Fruit fly (Drosophila melanogaster): ENCODE data around the gene sowah.
A peak's percentile ranks its signal among the peaks of the same experiment; 100 is the strongest.

The sowah gene

DNA sequence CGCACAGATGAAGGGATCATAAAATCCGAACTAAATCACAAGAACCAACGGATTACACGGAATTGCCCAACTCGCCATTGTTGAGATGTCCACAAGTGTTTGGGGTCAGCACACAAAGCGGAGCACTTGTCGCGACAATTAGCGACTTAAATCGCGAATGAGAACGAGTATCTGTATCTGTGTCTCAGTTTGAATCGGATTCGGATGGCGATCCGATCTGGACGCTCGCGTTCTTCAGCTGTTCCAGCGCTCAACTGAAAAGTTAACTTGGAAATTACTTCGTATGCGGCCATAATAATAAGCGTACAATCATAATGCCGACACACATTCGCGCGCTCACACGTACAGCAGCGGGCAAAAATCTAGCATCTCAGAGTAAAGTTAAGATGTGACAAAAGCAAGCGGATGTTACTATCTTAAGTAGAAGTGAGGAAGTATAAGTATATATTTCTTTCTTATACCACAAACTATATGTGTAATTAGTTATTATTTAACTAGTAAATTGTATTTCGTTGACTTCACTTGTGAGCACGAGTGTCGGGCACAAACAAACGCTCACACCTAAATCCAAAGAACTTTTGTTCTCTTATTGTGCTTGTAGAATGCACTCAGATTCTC lies 81.8 kb downstream of the sowah start, which contains the start of gene CG10660 (continued):
- TF ChIP-seq pdm3 (GFP tag; optimal IDR thresholded peaks at IDR 0.05) (peak; percentile 94), CG16779 (tag; optimal IDR thresholded peaks at IDR 0.05) (peak; percentile 88), svp (GFP tag) (peak; percentile 95), CG6854 (GFP tag; optimal IDR thresholded peaks at IDR 0.05) (peak; percentile 77), lz (GFP tag; optimal IDR thresholded peaks at IDR 0.05) (peak; percentile 92), CG32006 (GFP tag; optimal IDR thresholded peaks at IDR 0.05) (peak; percentile 95), Blimp-1 (GFP tag; optimal IDR thresholded peaks at IDR 0.05) (peak; percentile 65), dsx (GFP tag; optimal IDR thresholded peaks at IDR 0.05; ENCODE audit: poor library complexity, severe bottlenecking) (peak; percentile 78), Eip75B (GFP tag; optimal IDR thresholded peaks at IDR 0.05) (peak; percentile 92), CG11294 (GFP tag; IDR thresholded peaks at IDR 0.05) (peak; percentile 90), Eip78C (GFP tag) (peak; percentile 97), CG1621 (tag; optimal IDR thresholded peaks at IDR 0.05) (peak; percentile 88), Hr39 (GFP tag; optimal IDR thresholded peaks at IDR 0.05) (peak; percentile 85), CG10631 (GFP tag; optimal IDR thresholded peaks at IDR 0.05) (peak; percentile 91), Met (GFP tag; optimal IDR thresholded peaks at IDR 0.05) (peak; percentile 93), Ets21C (GFP tag; optimal IDR thresholded peaks at IDR 0.05) (peak; percentile 77), CG15336 (GFP tag; IDR thresholded peaks at IDR 0.05) (peak; percentile 97), CG11902 (GFP tag; optimal IDR thresholded peaks at IDR 0.05) (peak; percentile 80), dac (GFP tag; optimal IDR thresholded peaks at IDR 0.05) (peak; percentile 78), CG4318 (GFP tag; optimal IDR thresholded peaks at IDR 0.05) (peak; percentile 84)

DNA sequence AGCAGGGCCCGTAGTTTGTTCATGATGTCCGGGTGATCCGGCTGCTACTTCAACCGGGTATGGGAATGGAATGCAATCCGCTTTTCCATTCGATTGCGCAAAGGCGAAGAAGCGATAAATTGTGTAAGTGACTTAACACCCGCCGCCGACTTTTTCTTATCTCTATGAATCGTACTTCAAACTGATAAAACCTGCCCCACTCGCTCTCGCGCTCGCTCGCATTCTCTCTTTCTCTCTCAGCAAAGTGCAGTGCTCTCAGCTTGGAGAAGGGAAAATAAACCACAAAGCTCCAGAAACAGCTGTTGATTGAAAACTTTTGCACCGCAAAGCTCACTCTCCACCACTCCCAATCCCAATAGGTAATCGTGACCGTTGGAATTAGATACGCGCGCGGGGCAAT lies 82.4 kb downstream of the sowah start:
- TF ChIP-seq dac (GFP tag; optimal IDR thresholded peaks at IDR 0.05) = no peak
- TF ChIP-seq eg (GFP tag; IDR thresholded peaks at IDR 0.05) = peak; percentile 56; the same call in 2 of the 3 replicates
- no peak for TF ChIP-seq OdsH (GFP tag; optimal IDR thresholded peaks at IDR 0.05)
- TF ChIP-seq Eip75B (GFP tag; optimal IDR thresholded peaks at IDR 0.05) = no peak
- TF ChIP-seq fkh (GFP tag; optimal IDR thresholded peaks at IDR 0.05) = no peak
- TF ChIP-seq CG11294 (GFP tag; IDR thresholded peaks at IDR 0.05) = no peak
- no peak for TF ChIP-seq esn (GFP tag; optimal IDR thresholded peaks at IDR 0.05)
- TF ChIP-seq net (GFP tag; optimal IDR thresholded peaks at IDR 0.05) = no peak
- peak; percentile 24 for TF ChIP-seq Sox102F (GFP tag; optimal IDR thresholded peaks at IDR 0.05)
- TF ChIP-seq CG4318 (GFP tag; optimal IDR thresholded peaks at IDR 0.05) = no peak
- TF ChIP-seq CG6808 (GFP tag; optimal IDR thresholded peaks at IDR 0.05) = no peak
- no peak for TF ChIP-seq CG8319 (GFP tag; optimal IDR thresholded peaks at IDR 0.05)
- peak; percentile 57; the same call in 2 of the 3 replicates for TF ChIP-seq CG8119 (GFP tag; IDR thresholded peaks at IDR 0.05)
- no peak for TF ChIP-seq CG6792 (GFP tag; optimal IDR thresholded peaks at IDR 0.05)
- TF ChIP-seq Smox (GFP tag; optimal IDR thresholded peaks at IDR 0.05) = no peak
- no peak for TF ChIP-seq Lpt (GFP tag; optimal IDR thresholded peaks at IDR 0.05)
- TF ChIP-seq CG11762 (GFP tag; optimal IDR thresholded peaks at IDR 0.05; ENCODE audit: insufficient read depth) = no peak
- TF ChIP-seq CG1621 (tag; optimal IDR thresholded peaks at IDR 0.05) = no peak
- TF ChIP-seq svp (GFP tag) = no peak
- no peak for TF ChIP-seq CG10669 (GFP tag; optimal IDR thresholded peaks at IDR 0.05)
- TF ChIP-seq ss (GFP tag; optimal IDR thresholded peaks at IDR 0.05) = peak in 1 of 2 experiments; percentile 4
- no peak for TF ChIP-seq dsx (GFP tag; optimal IDR thresholded peaks at IDR 0.05; ENCODE audit: poor library complexity, severe bottlenecking)
- no peak for TF ChIP-seq Eip93F (GFP tag; optimal IDR thresholded peaks at IDR 0.05)
- no peak for TF ChIP-seq Gug (GFP tag; IDR thresholded peaks at IDR 0.05)
- peak; percentile 42 for TF ChIP-seq CG6854 (GFP tag; optimal IDR thresholded peaks at IDR 0.05)
- peak; percentile 92 for TF ChIP-seq vri (GFP tag; optimal IDR thresholded peaks at IDR 0.05)
- TF ChIP-seq lz (GFP tag; optimal IDR thresholded peaks at IDR 0.05) = no peak
- peak; percentile 27 for TF ChIP-seq CG16779 (tag; optimal IDR thresholded peaks at IDR 0.05)
- TF ChIP-seq fd59A (GFP tag; optimal IDR thresholded peaks at IDR 0.05) = no peak
- TF ChIP-seq Hr39 (GFP tag; optimal IDR thresholded peaks at IDR 0.05) = no peak
- no peak for TF ChIP-seq CG7368 (GFP tag; optimal IDR thresholded peaks at IDR 0.05)
- TF ChIP-seq Hr4 (GFP tag; optimal IDR thresholded peaks at IDR 0.05) = no peak
- no peak for TF ChIP-seq CG8632 (GFP tag; optimal IDR thresholded peaks at IDR 0.05)
- no peak for TF ChIP-seq Ets21C (GFP tag; optimal IDR thresholded peaks at IDR 0.05)
- no peak for TF ChIP-seq Sox14 (GFP tag; optimal IDR thresholded peaks at IDR 0.05)
- no peak for TF ChIP-seq CG3919 (GFP tag; optimal IDR thresholded peaks at IDR 0.05)
- TF ChIP-seq CG3032 (tag; optimal IDR thresholded peaks at IDR 0.05) = no peak
- no peak for TF ChIP-seq Ets96B (tag; optimal IDR thresholded peaks at IDR 0.05)
- TF ChIP-seq fd85E (GFP tag; optimal IDR thresholded peaks at IDR 0.05) = peak; percentile 42
- TF ChIP-seq cyc (GFP tag; optimal IDR thresholded peaks at IDR 0.05) = no peak
- TF ChIP-seq Met (GFP tag; optimal IDR thresholded peaks at IDR 0.05) = no peak

Measured in whole organism, prepupa.